Fruit fly (Drosophila melanogaster): ENCODE data around the gene CG5500.

The CG5500 gene

dm6 chr3R:26882230-26883014 lies 6.0 kb downstream of the CG5500 start:
- TF ChIP-seq Smox (GFP tag; optimal IDR thresholded peaks at IDR 0.05) (peak; percentile 21), fd59A (GFP tag; optimal IDR thresholded peaks at IDR 0.05) (no peak), CG3919 (GFP tag; optimal IDR thresholded peaks at IDR 0.05) (peak; percentile 22), lz (GFP tag; optimal IDR thresholded peaks at IDR 0.05) (no peak), OdsH (GFP tag; optimal IDR thresholded peaks at IDR 0.05) (peak; percentile 7), Met (GFP tag; optimal IDR thresholded peaks at IDR 0.05) (peak; percentile 44), Sox15 (GFP tag; optimal IDR thresholded peaks at IDR 0.05) (no peak), topi (GFP tag; optimal IDR thresholded peaks at IDR 0.05) (peak; percentile 39), Gug (GFP tag; IDR thresholded peaks at IDR 0.05) (no peak), CG32006 (GFP tag; optimal IDR thresholded peaks at IDR 0.05) (peak; percentile 8), Eip78C (GFP tag) (peak; percentile 84), Sox102F (GFP tag; optimal IDR thresholded peaks at IDR 0.05) (peak; percentile 44), esn (GFP tag; optimal IDR thresholded peaks at IDR 0.05) (peak; percentile 44), Hr39 (GFP tag; optimal IDR thresholded peaks at IDR 0.05) (peak; percentile 21), Eip93F (GFP tag; optimal IDR thresholded peaks at IDR 0.05) (no peak), svp (GFP tag) (peak; percentile 76), CG31627 (GFP tag; optimal IDR thresholded peaks at IDR 0.05) (peak; percentile 0)

dm6 chr3R:26883015-26883292 lies 6.5 kb downstream of the CG5500 start:
- TF ChIP-seq eg (GFP tag; IDR thresholded peaks at IDR 0.05) (no peak), Hr38 (GFP tag; optimal IDR thresholded peaks at IDR 0.05) (no peak)

- peak; percentile 72 for TF ChIP-seq Blimp-1 (GFP tag; optimal IDR thresholded peaks at IDR 0.05)
- TF ChIP-seq CG32006 (GFP tag; optimal IDR thresholded peaks at IDR 0.05): no peak
Measured at dm6 chr3R:26885192-26885591, 8.8 kb downstream of the CG5500 start.

DNA sequence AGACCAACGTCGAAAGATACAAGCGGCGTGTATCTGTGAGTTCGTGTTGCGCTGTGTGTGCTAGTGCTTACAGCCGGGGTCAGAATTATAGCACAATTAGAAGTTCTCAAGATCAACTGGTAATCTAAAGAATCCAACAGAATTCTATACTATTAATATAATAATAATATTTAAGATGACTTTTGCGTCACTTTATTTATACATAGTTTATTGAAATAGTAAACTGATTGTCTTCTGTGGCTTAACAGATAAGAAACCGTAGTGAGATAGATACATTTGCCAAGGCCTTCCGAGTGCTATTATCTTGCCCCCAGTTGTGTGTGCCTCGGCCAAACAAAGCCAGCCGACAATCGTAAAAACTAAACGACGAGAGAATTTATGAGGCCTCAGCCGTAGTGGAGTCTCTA lies 9.9 kb downstream of the CG5500 start:
- peak; percentile 69 for TF ChIP-seq eg (GFP tag; IDR thresholded peaks at IDR 0.05)
- TF ChIP-seq Smox (GFP tag; optimal IDR thresholded peaks at IDR 0.05): peak; percentile 46
- peak; percentile 83 for TF ChIP-seq spab (GFP tag; optimal IDR thresholded peaks at IDR 0.05)
- TF ChIP-seq Eip75B (GFP tag; optimal IDR thresholded peaks at IDR 0.05): peak; percentile 38
- peak; percentile 88 for TF ChIP-seq CG8119 (GFP tag; IDR thresholded peaks at IDR 0.05)
- no peak for TF ChIP-seq Blimp-1 (GFP tag; optimal IDR thresholded peaks at IDR 0.05)
- peak; percentile 88 for TF ChIP-seq CG6808 (GFP tag; optimal IDR thresholded peaks at IDR 0.05)
- TF ChIP-seq Met (GFP tag; optimal IDR thresholded peaks at IDR 0.05): peak; percentile 41
- no peak for TF ChIP-seq fd85E (GFP tag; optimal IDR thresholded peaks at IDR 0.05)
- TF ChIP-seq CG8319 (GFP tag; optimal IDR thresholded peaks at IDR 0.05): no peak
- TF ChIP-seq CG16779 (tag; optimal IDR thresholded peaks at IDR 0.05): peak; percentile 65
- TF ChIP-seq Eip78C (GFP tag): peak; percentile 85
- TF ChIP-seq esn (GFP tag; optimal IDR thresholded peaks at IDR 0.05): peak; percentile 63
- peak; percentile 78 for TF ChIP-seq acj6 (GFP tag; optimal IDR thresholded peaks at IDR 0.05)
- TF ChIP-seq CG11294 (GFP tag; IDR thresholded peaks at IDR 0.05): peak; percentile 40; the same call in 1 of the 2 replicates
- peak; percentile 66 for TF ChIP-seq fd59A (GFP tag; optimal IDR thresholded peaks at IDR 0.05)
- TF ChIP-seq CG6792 (GFP tag; optimal IDR thresholded peaks at IDR 0.05): peak; percentile 64
- TF ChIP-seq svp (GFP tag): peak; percentile 52
- peak; percentile 83 for TF ChIP-seq CG32006 (GFP tag; optimal IDR thresholded peaks at IDR 0.05)
- peak; percentile 30 for TF ChIP-seq Hr4 (GFP tag; optimal IDR thresholded peaks at IDR 0.05)
- TF ChIP-seq cyc (GFP tag; optimal IDR thresholded peaks at IDR 0.05): peak; percentile 5
- TF ChIP-seq CG11762 (GFP tag; optimal IDR thresholded peaks at IDR 0.05; ENCODE audit: insufficient read depth): peak; percentile 50
- TF ChIP-seq Sox15 (GFP tag; optimal IDR thresholded peaks at IDR 0.05): no peak
- no peak for TF ChIP-seq Eip93F (GFP tag; optimal IDR thresholded peaks at IDR 0.05)
- TF ChIP-seq CG34406 (GFP tag; optimal IDR thresholded peaks at IDR 0.05): peak; percentile 65
- TF ChIP-seq CG11902 (GFP tag; optimal IDR thresholded peaks at IDR 0.05): peak; percentile 13
- peak; percentile 84 for TF ChIP-seq CG6163 (GFP tag; IDR thresholded peaks at IDR 0.05)
- TF ChIP-seq fkh (GFP tag; optimal IDR thresholded peaks at IDR 0.05): peak; percentile 71
- TF ChIP-seq vri (GFP tag; optimal IDR thresholded peaks at IDR 0.05): peak; percentile 47
- TF ChIP-seq Ets21C (GFP tag; optimal IDR thresholded peaks at IDR 0.05): no peak
- peak; percentile 83 for TF ChIP-seq dsx (GFP tag; optimal IDR thresholded peaks at IDR 0.05; ENCODE audit: poor library complexity, severe bottlenecking)
- TF ChIP-seq CG1621 (tag; optimal IDR thresholded peaks at IDR 0.05): peak; percentile 67
- TF ChIP-seq CG31627 (GFP tag; optimal IDR thresholded peaks at IDR 0.05): peak; percentile 50
- peak; percentile 42 to 84 for TF ChIP-seq salr (GFP tag; optimal IDR thresholded peaks at IDR 0.05)
- peak; percentile 53 for TF ChIP-seq CG4318 (GFP tag; optimal IDR thresholded peaks at IDR 0.05)
- TF ChIP-seq net (GFP tag; optimal IDR thresholded peaks at IDR 0.05): peak; percentile 67
